Worm (Caenorhabditis elegans) whole organism, late embryonic: Measurements from ENCODE around the gene ins-11.

Experiments used
- ama-1 ChIP-seq: fragments of 150-350 bp; optimal IDR thresholded peaks from 2 replicates; lab custom pipeline; 2014
- ceh-31 ChIP-seq: sonication (generic microtip); optimal IDR thresholded peaks from 2 replicates; lab custom pipeline; 2016; ENCODE audit warnings: missing genetic modification characterization, missing compliant biosample characterization
- hlh-15 ChIP-seq: sonication (generic microtip); optimal IDR thresholded peaks from 2 replicates; lab custom pipeline; 2016; ENCODE audit warnings: missing genetic modification characterization, missing compliant biosample characterization
- hlh-6 ChIP-seq: sonication (generic microtip); optimal IDR thresholded peaks from 2 replicates; lab custom pipeline; 2016; ENCODE audit warnings: missing genotype, missing genetic modification characterization, missing compliant biosample characterization
- lin-11 ChIP-seq: fragments of 200-800 bp; sonication (Bioruptor generic); optimal IDR thresholded peaks from 2 replicates; lab custom pipeline; 2018; ENCODE audit warnings: mild to moderate bottlenecking, missing genetic modification characterization, missing compliant biosample characterization
- nfya-1 ChIP-seq: sonication (generic microtip); optimal IDR thresholded peaks from 2 replicates; lab custom pipeline; 2017; ENCODE audit warnings: missing genetic modification characterization, mild to moderate bottlenecking, missing compliant biosample characterization, antibody characterized with exemption, moderate library complexity
- nhr-11 ChIP-seq: fragments of 150-350 bp; optimal IDR thresholded peaks from 2 replicates; lab custom pipeline; 2014; ENCODE audit warnings: missing biosample characterization, missing genetic modification characterization
- pha-4 ChIP-seq: fragments of 150-350 bp; optimal IDR thresholded peaks from 2 replicates; lab custom pipeline; 2018; ENCODE audit warnings: missing biosample characterization, missing genetic modification reagents, missing genetic modification characterization

ce11 chrII:5587794-5588193 is 31.3 kb downstream of the ins-11 start:
- TF ChIP-seq nfya-1 (tag; lab: Kevin White, UChicago): no peak
- no peak for TF ChIP-seq nhr-11 (tag; lab: Kevin White, UChicago)
- TF ChIP-seq pha-4 (tag; lab: Kevin White, UChicago): no peak
- TF ChIP-seq ama-1 (lab: Kevin White, UChicago): no peak
- TF ChIP-seq ceh-31 (tag; lab: Kevin White, UChicago): no peak
- no peak for TF ChIP-seq hlh-15 (tag; lab: Kevin White, UChicago)
- no peak for TF ChIP-seq hlh-6 (tag; lab: Kevin White, UChicago)
- no peak for TF ChIP-seq lin-11 (tag; lab: Kevin White, UChicago)
